Worm (Caenorhabditis elegans): Measurements from ENCODE around the gene swt-2.

swt-2 gene

ce11 chrV:7527153-7527552, 2.8 kb upstream of the swt-2 start, which contains the start of gene C54F6.17:
Gene C54F6.17, plus strand, starts transcription at chrV:7527453.
- no peak for TF ChIP-seq ref-1 (GFP tag; conservative IDR thresholded peaks at IDR 0.05)
- TF ChIP-seq med-1 (GFP tag; optimal IDR thresholded peaks at IDR 0.05; ENCODE audit: insufficient read depth) = no peak
- TF ChIP-seq T22C8.4 (GFP tag; IDR thresholded peaks at IDR 0.05) = no peak
- TF ChIP-seq ztf-29 (GFP tag; IDR thresholded peaks at IDR 0.05) = no peak
- no peak for TF ChIP-seq tab-1 (GFP tag; IDR thresholded peaks at IDR 0.05)
- no peak for TF ChIP-seq klf-2 (GFP tag; conservative IDR thresholded peaks at IDR 0.05)
- no peak for TF ChIP-seq cog-1 (tag; optimal IDR thresholded peaks at IDR 0.05)
- no peak for TF ChIP-seq ztf-23 (GFP tag; IDR thresholded peaks at IDR 0.05)
- TF ChIP-seq flt-1 (GFP tag; IDR thresholded peaks at IDR 0.05) = no peak

ce11 chrV:7528816-7529215, 1.1 kb upstream of the swt-2 start, which contains the start of gene C54F6.5:
Gene C54F6.5, plus strand, starts transcription at chrV:7529116.
- TF ChIP-seq med-1 (GFP tag; optimal IDR thresholded peaks at IDR 0.05; ENCODE audit: insufficient read depth) (no peak), ztf-23 (GFP tag; IDR thresholded peaks at IDR 0.05) (no peak), cog-1 (tag; optimal IDR thresholded peaks at IDR 0.05) (no peak), klf-2 (GFP tag; conservative IDR thresholded peaks at IDR 0.05) (no peak)

- no peak for TF ChIP-seq klf-2 (GFP tag; conservative IDR thresholded peaks at IDR 0.05)
- TF ChIP-seq ref-1 (GFP tag; conservative IDR thresholded peaks at IDR 0.05) = no peak
- no peak for TF ChIP-seq cog-1 (tag; optimal IDR thresholded peaks at IDR 0.05)
- no peak for TF ChIP-seq ztf-29 (GFP tag; IDR thresholded peaks at IDR 0.05)
- no peak for TF ChIP-seq med-1 (GFP tag; optimal IDR thresholded peaks at IDR 0.05; ENCODE audit: insufficient read depth)
- TF ChIP-seq flt-1 (GFP tag; IDR thresholded peaks at IDR 0.05) = no peak
Observed at ce11 chrV:7532947-7533346, 3.0 kb downstream of the swt-2 start, which contains the start of gene C54F6.3. Gene C54F6.3, plus strand, starts transcription at chrV:7533247.

ce11 chrV:7538018-7538417, 8.1 kb downstream of the swt-2 start, which contains the start of gene C54F6.12:
Gene C54F6.12, minus strand, starts transcription at chrV:7538118.
- no peak for TF ChIP-seq tab-1 (GFP tag; IDR thresholded peaks at IDR 0.05)
- TF ChIP-seq flt-1 (GFP tag; IDR thresholded peaks at IDR 0.05) = no peak
- TF ChIP-seq T22C8.4 (GFP tag; IDR thresholded peaks at IDR 0.05) = no peak
- TF ChIP-seq med-1 (GFP tag; optimal IDR thresholded peaks at IDR 0.05; ENCODE audit: insufficient read depth) = no peak
- no peak for TF ChIP-seq ref-1 (GFP tag; conservative IDR thresholded peaks at IDR 0.05)
- no peak for TF ChIP-seq cog-1 (tag; optimal IDR thresholded peaks at IDR 0.05)
- TF ChIP-seq ztf-29 (GFP tag; IDR thresholded peaks at IDR 0.05) = no peak
- TF ChIP-seq ztf-23 (GFP tag; IDR thresholded peaks at IDR 0.05) = no peak
- TF ChIP-seq klf-2 (GFP tag; conservative IDR thresholded peaks at IDR 0.05) = no peak

- no peak for TF ChIP-seq tab-1 (GFP tag; IDR thresholded peaks at IDR 0.05)
- no peak for TF ChIP-seq klf-2 (GFP tag; conservative IDR thresholded peaks at IDR 0.05)
- TF ChIP-seq T22C8.4 (GFP tag; IDR thresholded peaks at IDR 0.05) = no peak
- no peak for TF ChIP-seq ztf-23 (GFP tag; IDR thresholded peaks at IDR 0.05)
- no peak for TF ChIP-seq cog-1 (tag; optimal IDR thresholded peaks at IDR 0.05)
- TF ChIP-seq flt-1 (GFP tag; IDR thresholded peaks at IDR 0.05) = no peak
- TF ChIP-seq ztf-29 (GFP tag; IDR thresholded peaks at IDR 0.05) = no peak
- TF ChIP-seq med-1 (GFP tag; optimal IDR thresholded peaks at IDR 0.05; ENCODE audit: insufficient read depth) = no peak
- no peak for TF ChIP-seq ref-1 (GFP tag; conservative IDR thresholded peaks at IDR 0.05)
Observed at ce11 chrV:7539015-7539414, 9.1 kb downstream of the swt-2 start, which contains the start of gene srh-268. Gene srh-268, plus strand, starts transcription at chrV:7539315.

- TF ChIP-seq T22C8.4 (GFP tag; IDR thresholded peaks at IDR 0.05) (no peak), flt-1 (GFP tag; IDR thresholded peaks at IDR 0.05) (no peak), ztf-29 (GFP tag; IDR thresholded peaks at IDR 0.05) (no peak), cog-1 (tag; optimal IDR thresholded peaks at IDR 0.05) (no peak), med-1 (GFP tag; optimal IDR thresholded peaks at IDR 0.05; ENCODE audit: insufficient read depth) (no peak), klf-2 (GFP tag; conservative IDR thresholded peaks at IDR 0.05) (no peak), tab-1 (GFP tag; IDR thresholded peaks at IDR 0.05) (no peak), ref-1 (GFP tag; conservative IDR thresholded peaks at IDR 0.05) (no peak), ztf-23 (GFP tag; IDR thresholded peaks at IDR 0.05) (no peak)
Observed at ce11 chrV:7543728-7544127, 13.8 kb downstream of the swt-2 start.

ce11 chrV:7545187-7545586, 15.2 kb downstream of the swt-2 start, which contains the start of the genes C54F6.19 and nhx-3:
Gene C54F6.19, plus strand, starts transcription at chrV:7545487.
Gene nhx-3, minus strand, starts transcription at chrV:7545523.
- TF ChIP-seq T22C8.4 (GFP tag; IDR thresholded peaks at IDR 0.05) (no peak), cog-1 (tag; optimal IDR thresholded peaks at IDR 0.05) (no peak), flt-1 (GFP tag; IDR thresholded peaks at IDR 0.05) (no peak), ref-1 (GFP tag; conservative IDR thresholded peaks at IDR 0.05) (no peak), ztf-23 (GFP tag; IDR thresholded peaks at IDR 0.05) (no peak), med-1 (GFP tag; optimal IDR thresholded peaks at IDR 0.05; ENCODE audit: insufficient read depth) (no peak), klf-2 (GFP tag; conservative IDR thresholded peaks at IDR 0.05) (no peak), tab-1 (GFP tag; IDR thresholded peaks at IDR 0.05) (no peak), ztf-29 (GFP tag; IDR thresholded peaks at IDR 0.05) (no peak)

ce11 chrV:7547479-7547878, 17.5 kb downstream of the swt-2 start, which contains the start of gene ftn-1:
Gene ftn-1, minus strand, starts transcription at chrV:7547579.
- no peak for TF ChIP-seq med-1 (GFP tag; optimal IDR thresholded peaks at IDR 0.05; ENCODE audit: insufficient read depth)
- no peak for TF ChIP-seq ref-1 (GFP tag; conservative IDR thresholded peaks at IDR 0.05)

ce11 chrV:7548017-7548416, 18.1 kb downstream of the swt-2 start:
- TF ChIP-seq T22C8.4 (GFP tag; IDR thresholded peaks at IDR 0.05) = no peak
- no peak for TF ChIP-seq med-1 (GFP tag; optimal IDR thresholded peaks at IDR 0.05; ENCODE audit: insufficient read depth)
- TF ChIP-seq ztf-29 (GFP tag; IDR thresholded peaks at IDR 0.05) = no peak
- TF ChIP-seq tab-1 (GFP tag; IDR thresholded peaks at IDR 0.05) = no peak
- no peak for TF ChIP-seq klf-2 (GFP tag; conservative IDR thresholded peaks at IDR 0.05)
- no peak for TF ChIP-seq ref-1 (GFP tag; conservative IDR thresholded peaks at IDR 0.05)
- no peak for TF ChIP-seq ztf-23 (GFP tag; IDR thresholded peaks at IDR 0.05)
- TF ChIP-seq cog-1 (tag; optimal IDR thresholded peaks at IDR 0.05) = no peak
- TF ChIP-seq flt-1 (GFP tag; IDR thresholded peaks at IDR 0.05) = no peak

ce11 chrV:7548499-7548898, 18.6 kb downstream of the swt-2 start:
- peak; percentile 59; the same call in 1 of the 2 replicates for TF ChIP-seq klf-2 (GFP tag; conservative IDR thresholded peaks at IDR 0.05)
- TF ChIP-seq ztf-23 (GFP tag; IDR thresholded peaks at IDR 0.05) = peak; percentile 81
- peak; percentile 79 for TF ChIP-seq tab-1 (GFP tag; IDR thresholded peaks at IDR 0.05)
- TF ChIP-seq flt-1 (GFP tag; IDR thresholded peaks at IDR 0.05) = peak; percentile 89
